Fruit fly (Drosophila melanogaster): ENCODE measurements around the gene CG14323.

DNA sequence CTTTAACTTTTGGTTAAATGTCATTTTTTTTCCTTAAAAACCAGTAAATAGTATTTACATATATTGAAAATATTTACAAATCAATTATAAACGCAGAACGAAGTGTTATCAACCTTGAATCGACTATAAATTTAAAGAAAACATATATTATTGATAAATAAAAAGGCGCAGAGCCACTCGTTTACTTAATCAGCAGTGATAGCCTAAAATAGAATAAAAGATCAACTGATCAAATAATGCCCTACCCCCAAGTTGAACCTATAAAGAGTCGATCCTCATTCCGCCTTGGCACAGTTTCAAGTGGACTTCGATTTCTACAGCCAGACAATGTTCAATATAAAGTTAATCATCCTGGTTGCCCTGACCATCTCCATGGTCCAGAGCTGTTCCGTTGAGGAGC, 25.7 kb downstream of the CG14323 start, which contains the start of gene CG7606:
- no peak for TF ChIP-seq CG8119 (GFP tag; IDR thresholded peaks at IDR 0.05)
- no peak for TF ChIP-seq pdm3 (GFP tag; optimal IDR thresholded peaks at IDR 0.05)
- TF ChIP-seq CG3032 (tag; optimal IDR thresholded peaks at IDR 0.05), result no peak
- TF ChIP-seq dac (GFP tag; optimal IDR thresholded peaks at IDR 0.05), result no peak
- no peak for TF ChIP-seq lz (GFP tag; optimal IDR thresholded peaks at IDR 0.05)
- no peak for TF ChIP-seq esn (GFP tag; optimal IDR thresholded peaks at IDR 0.05)
- TF ChIP-seq CG16779 (tag; optimal IDR thresholded peaks at IDR 0.05), result no peak
- TF ChIP-seq Gug (GFP tag; IDR thresholded peaks at IDR 0.05), result no peak
- no peak for TF ChIP-seq CG6808 (GFP tag; optimal IDR thresholded peaks at IDR 0.05)
- no peak for TF ChIP-seq CG31627 (GFP tag; optimal IDR thresholded peaks at IDR 0.05)
- no peak for TF ChIP-seq CG8632 (GFP tag; optimal IDR thresholded peaks at IDR 0.05)

Data from whole organism, prepupa.